Worm (Caenorhabditis elegans) whole organism, young adult: ENCODE measurements around the gene ccar-1.

Source experiments
- B0336.3 ChIP-seq: fragments of 200-800 bp; sonication (Bioruptor generic); IDR thresholded peaks from 2 replicates; pipeline ENCODE4 v1.3.6; 2022; ENCODE audit warnings: missing genetic modification characterization, missing compliant biosample characterization
- D2030.7 ChIP-seq: fragments of 200-800 bp; sonication (Bioruptor generic); IDR thresholded peaks from 2 replicates; pipeline ENCODE4 v1.3.6; 2022; ENCODE audit warnings: missing genetic modification reagents, missing genetic modification characterization, missing compliant biosample characterization
- F10E7.11 ChIP-seq: sonication (generic microtip); optimal IDR thresholded peaks from 2 replicates; lab custom pipeline; 2017; ENCODE audit warnings: mild to moderate bottlenecking, missing genetic modification characterization, moderate library complexity, missing compliant biosample characterization
- F57A8.1 ChIP-seq: fragments of 200-800 bp; sonication (Bioruptor generic); optimal IDR thresholded peaks from 2 replicates; lab custom pipeline; 2018; ENCODE audit warnings: mild to moderate bottlenecking, missing genetic modification characterization, moderate library complexity, missing compliant biosample characterization
- F57C9.4 ChIP-seq: sonication (generic microtip); optimal IDR thresholded peaks from 2 replicates; lab custom pipeline; 2017; ENCODE audit warnings: mild to moderate bottlenecking, missing genetic modification characterization, missing compliant biosample characterization
- T26A5.8 ChIP-seq: sonication (generic microtip); optimal IDR thresholded peaks from 2 replicates; lab custom pipeline; 2016; ENCODE audit warnings: missing genetic modification characterization, missing compliant biosample characterization
- Y53F4B.3 ChIP-seq: fragments of 200-800 bp; sonication (Bioruptor generic); IDR thresholded peaks from 2 replicates; pipeline ENCODE4 v1.3.6; 2022; ENCODE audit warnings: missing genetic modification reagents, missing genetic modification characterization, missing compliant biosample characterization
- Y53G8AR.9 ChIP-seq: fragments of 200-800 bp; sonication (Bioruptor generic); conservative IDR thresholded peaks from 2 replicates; pipeline ENCODE4 v1.3.6; 2022; ENCODE audit warnings: missing genetic modification reagents, missing genetic modification characterization, missing compliant biosample characterization
- ama-1 ChIP-seq, 3 experiments: fragments of 150-350 bp in 1 of 3; sonication (generic microtip) in 2 of 3; optimal IDR thresholded peaks; 2 replicates each; lab custom pipeline; 2014 to 2018; ENCODE audit warnings: missing biosample characterization in 2 of 3, missing genetic modification characterization in 2 of 3, missing genetic modification reagents in 2 of 3
- attf-5 ChIP-seq: fragments of 200-800 bp; sonication (Bioruptor generic); optimal IDR thresholded peaks from 2 replicates; lab custom pipeline; 2018; ENCODE audit warnings: mild to moderate bottlenecking, missing genetic modification characterization, missing compliant biosample characterization
- cebp-1 ChIP-seq, 2 experiments: fragments of 200-800 bp in 1 of 2; sonication (Bioruptor generic) in 1 of 2; sonication (generic microtip) in 1 of 2; IDR thresholded peaks in 1 of 2; optimal IDR thresholded peaks in 1 of 2; 2 replicates each; pipeline versions ENCODE4 v1.3.6 to Lab custom; 2017 to 2022; ENCODE audit warnings: missing compliant biosample characterization in 2 of 2, missing genetic modification characterization in 2 of 2, mild to moderate bottlenecking in 1 of 2, missing genetic modification reagents in 1 of 2, moderate library complexity in 1 of 2
- ceh-100 ChIP-seq: fragments of 200-800 bp; sonication (Bioruptor generic); IDR thresholded peaks from 2 replicates; pipeline ENCODE4 v1.3.6; 2022; ENCODE audit warnings: missing genetic modification reagents, missing genetic modification characterization, missing compliant biosample characterization
- ceh-27 ChIP-seq: fragments of 200-800 bp; sonication (Bioruptor generic); optimal IDR thresholded peaks from 2 replicates; lab custom pipeline; 2018; ENCODE audit warnings: mild to moderate bottlenecking, missing genetic modification characterization, moderate library complexity, missing compliant biosample characterization
- ceh-58 ChIP-seq: fragments of 200-800 bp; sonication (Bioruptor generic); IDR thresholded peaks from 2 replicates; pipeline ENCODE4 v1.3.6; 2022; ENCODE audit warnings: missing genetic modification characterization, missing compliant biosample characterization
- efl-1 ChIP-seq: fragments of 150-350 bp; optimal IDR thresholded peaks from 2 replicates; lab custom pipeline; 2014; ENCODE audit warnings: missing biosample characterization, missing genetic modification reagents, missing genetic modification characterization
- egl-44 ChIP-seq: fragments of 200-800 bp; sonication (Bioruptor generic); IDR thresholded peaks from 2 replicates; pipeline ENCODE4 v1.3.6; 2022; ENCODE audit warnings: missing genetic modification reagents, missing genetic modification characterization, missing compliant biosample characterization
- hlh-26 ChIP-seq: fragments of 200-800 bp; sonication (Bioruptor generic); conservative IDR thresholded peaks from 2 replicates; pipeline ENCODE4 v1.3.6; 2022; ENCODE audit warnings: missing genetic modification reagents, missing genetic modification characterization, missing compliant biosample characterization
- hmg-1.2 ChIP-seq: fragments of 200-800 bp; sonication (Bioruptor generic); IDR thresholded peaks from 2 replicates; pipeline ENCODE4 v1.3.6; 2022; ENCODE audit warnings: missing genetic modification reagents, missing genetic modification characterization, missing compliant biosample characterization
- let-526 ChIP-seq: fragments of 200-800 bp; sonication (Bioruptor generic); IDR thresholded peaks from 2 replicates; pipeline ENCODE4 v1.3.6; 2022; ENCODE audit warnings: missing genetic modification reagents, missing genetic modification characterization, missing compliant biosample characterization
- lin-26 ChIP-seq: fragments of 200-800 bp; sonication (Bioruptor generic); IDR thresholded peaks from 2 replicates; pipeline ENCODE4 v1.3.6; 2022; ENCODE audit warnings: missing genetic modification reagents, missing genetic modification characterization, missing compliant biosample characterization
- lin-40 ChIP-seq: sonication (generic microtip); optimal IDR thresholded peaks from 2 replicates; lab custom pipeline; 2016; ENCODE audit warnings: missing genetic modification characterization, mild to moderate bottlenecking, missing compliant biosample characterization, missing genotype, missing genetic modification reagents
- madf-6 ChIP-seq: fragments of 200-800 bp; sonication (Bioruptor generic); IDR thresholded peaks from 2 replicates; pipeline ENCODE4 v1.3.6; 2022; ENCODE audit warnings: missing genetic modification reagents, missing genetic modification characterization, missing compliant biosample characterization
- mcd-1 ChIP-seq: fragments of 200-800 bp; sonication (Bioruptor generic); IDR thresholded peaks from 2 replicates; pipeline ENCODE4 v1.3.6; 2022; ENCODE audit warnings: missing genetic modification reagents, missing genetic modification characterization, missing compliant biosample characterization
- nhr-120 ChIP-seq: fragments of 200-800 bp; sonication (Bioruptor generic); IDR thresholded peaks from 2 replicates; pipeline ENCODE4 v1.3.6; 2022; ENCODE audit warnings: missing genetic modification characterization, missing compliant biosample characterization
- nhr-179 ChIP-seq: sonication (generic microtip); optimal IDR thresholded peaks from 2 replicates; lab custom pipeline; 2016; ENCODE audit warnings: mild to moderate bottlenecking, missing genetic modification characterization, missing compliant biosample characterization
- nhr-80 ChIP-seq: sonication (generic microtip); optimal IDR thresholded peaks from 2 replicates; lab custom pipeline; 2016; ENCODE audit warnings: missing genetic modification characterization, missing compliant biosample characterization
- pbrm-1 ChIP-seq: fragments of 200-800 bp; sonication (Bioruptor generic); IDR thresholded peaks from 2 replicates; pipeline ENCODE4 v1.3.6; 2022; ENCODE audit warnings: missing genetic modification reagents, missing genetic modification characterization, missing compliant biosample characterization
- pha-4 ChIP-seq: fragments of 150-350 bp; sonication (generic microtip); optimal IDR thresholded peaks from 2 replicates; lab custom pipeline; 2014; ENCODE audit warnings: missing biosample characterization, missing genetic modification reagents, missing genetic modification characterization
- rcor-1 ChIP-seq: fragments of 200-800 bp; sonication (Bioruptor generic); IDR thresholded peaks from 2 replicates; pipeline ENCODE4 v1.3.6; 2022; ENCODE audit warnings: missing genetic modification reagents, missing genetic modification characterization, missing compliant biosample characterization
- repo-1 ChIP-seq: sonication (generic microtip); optimal IDR thresholded peaks from 2 replicates; lab custom pipeline; 2017; ENCODE audit warnings: mild to moderate bottlenecking, missing genetic modification characterization, missing compliant biosample characterization
- rpc-1 ChIP-seq, 2 experiments: fragments of 150-350 bp in 1 of 2; sonication (generic microtip) in 1 of 2; optimal IDR thresholded peaks; 2 replicates each; lab custom pipeline; 2014 to 2018; ENCODE audit warnings: missing biosample characterization in 1 of 2, missing genetic modification characterization in 1 of 2, missing genetic modification reagents in 1 of 2, missing genotype in 1 of 2
- sea-2 ChIP-seq: fragments of 200-800 bp; sonication (Bioruptor generic); IDR thresholded peaks from 2 replicates; pipeline ENCODE4 v1.3.6; 2022; ENCODE audit warnings: missing genetic modification characterization, missing compliant biosample characterization
- snpc-3.4 ChIP-seq: sonication (generic microtip); optimal IDR thresholded peaks from 2 replicates; lab custom pipeline; 2017; ENCODE audit warnings: missing genetic modification characterization, mild to moderate bottlenecking, missing compliant biosample characterization, antibody characterized with exemption, moderate library complexity, missing genotype, missing genetic modification reagents
- snpc-4 ChIP-seq, 5 experiments: fragments of 150-350 bp in 1 of 5; sonication (generic microtip) in 4 of 5; optimal IDR thresholded peaks; 2 replicates each; lab custom pipeline; 2014 to 2018; ENCODE audit warnings: missing genetic modification characterization in 5 of 5, missing biosample characterization in 3 of 5, antibody characterized with exemption in 2 of 5, mild to moderate bottlenecking in 2 of 5, missing compliant biosample characterization in 2 of 5, missing genotype in 2 of 5, moderate library complexity in 2 of 5, missing genetic modification reagents in 1 of 5
- somi-1 ChIP-seq: fragments of 200-800 bp; sonication (Bioruptor generic); optimal IDR thresholded peaks from 2 replicates; lab custom pipeline; 2018; ENCODE audit warnings: mild to moderate bottlenecking, missing genetic modification characterization, missing compliant biosample characterization
- tlf-1 ChIP-seq: fragments of 200-800 bp; sonication (Bioruptor generic); optimal IDR thresholded peaks from 2 replicates; lab custom pipeline; 2018; ENCODE audit warnings: mild to moderate bottlenecking, missing genetic modification characterization, missing compliant biosample characterization
- unc-130 ChIP-seq: sonication (generic microtip); optimal IDR thresholded peaks from 2 replicates; lab custom pipeline; 2016; ENCODE audit warnings: missing genetic modification reagents, missing genetic modification characterization, missing compliant biosample characterization
- unc-62 ChIP-seq: fragments of 150-350 bp; optimal IDR thresholded peaks from 2 replicates; lab custom pipeline; 2014; ENCODE audit warnings: missing biosample characterization, missing genetic modification reagents, missing genetic modification characterization
- zfh-2 ChIP-seq: fragments of 200-800 bp; sonication (Bioruptor generic); conservative IDR thresholded peaks from 2 replicates; pipeline ENCODE4 v1.3.6; 2022; ENCODE audit warnings: missing genetic modification reagents, missing genetic modification characterization, missing compliant biosample characterization
- ztf-18 ChIP-seq: sonication (generic microtip); optimal IDR thresholded peaks from 2 replicates; lab custom pipeline; 2016; ENCODE audit warnings: missing genotype, mild to moderate bottlenecking, missing genetic modification characterization, missing compliant biosample characterization

Gene ccar-1

DNA sequence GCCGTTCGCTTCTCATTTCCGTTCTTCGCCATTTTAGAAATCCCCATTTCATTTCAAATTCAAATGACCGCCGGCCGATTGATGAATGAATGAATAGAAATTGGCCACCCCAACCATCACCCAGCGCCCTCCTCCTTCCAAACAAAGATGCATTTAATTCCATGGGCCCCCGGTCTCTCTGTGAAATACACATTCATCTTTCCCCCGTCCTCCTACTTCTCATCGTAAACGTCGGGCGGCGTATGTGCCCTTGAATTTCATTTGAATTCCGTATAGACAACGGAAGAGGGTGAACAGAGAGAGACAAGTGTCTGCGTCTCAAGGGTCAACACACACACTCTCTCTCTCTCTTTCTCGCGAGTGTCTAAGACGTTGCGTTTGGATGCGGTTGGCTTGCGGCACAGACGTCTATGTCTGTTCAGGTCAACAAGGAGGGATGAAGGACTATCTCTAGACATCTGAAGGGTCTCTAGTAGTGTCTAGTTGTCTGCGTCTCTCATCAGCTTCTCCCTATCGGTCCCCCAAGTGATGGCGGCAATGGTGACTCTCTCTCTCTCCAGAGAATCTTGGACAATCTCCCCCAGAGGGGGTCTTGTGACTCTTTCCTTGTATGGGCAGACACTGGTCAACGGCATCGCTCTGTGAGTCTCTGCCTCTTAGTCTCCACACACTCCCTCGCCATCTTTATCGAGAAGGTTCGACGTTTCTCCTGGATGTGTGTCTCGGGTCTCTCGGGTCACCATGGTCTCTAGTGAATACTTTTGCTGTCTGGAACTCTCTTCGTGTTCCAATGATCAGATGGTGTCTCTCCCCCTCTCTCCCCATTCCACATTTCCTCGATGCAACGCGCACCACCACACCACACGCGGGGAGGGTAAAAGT lies 38.5 kb upstream of the ccar-1 start (continued):
- TF ChIP-seq rcor-1 (peak; percentile 32; the same call in 1 of the 2 replicates), rpc-1 (optimal IDR thresholded peaks at IDR 0.05; lab: Kevin White, UChicago) (peak; percentile 10), rpc-1 (tag; optimal IDR thresholded peaks at IDR 0.05; lab: Kevin White, UChicago) (no peak), F10E7.11 (tag; lab: Kevin White, UChicago) (no peak), unc-62 (no peak), D2030.7 (GFP tag; lab: Robert Waterston, UW) (no peak), F57A8.1 (GFP tag; lab: Kevin White, UChicago) (no peak), cebp-1 (GFP tag; IDR thresholded peaks at IDR 0.05; lab: Robert Waterston, UW) (no peak), cebp-1 (tag; optimal IDR thresholded peaks at IDR 0.05; lab: Kevin White, UChicago) (peak; percentile 66), sea-2 (GFP tag; lab: Robert Waterston, UW) (peak; percentile 15; the same call in 1 of the 2 replicates), ceh-100 (peak; percentile 28; the same call in 1 of the 2 replicates), mcd-1 (GFP tag; lab: Robert Waterston, UW) (peak; percentile 71), pha-4 (no peak), ama-1 (optimal IDR thresholded peaks at IDR 0.05; lab: Kevin White, UChicago) (no peak), ama-1 (GFP tag; optimal IDR thresholded peaks at IDR 0.05; lab: Kevin White, UChicago) (no peak), repo-1 (tag; lab: Kevin White, UChicago) (no peak), nhr-120 (GFP tag; lab: Robert Waterston, UW) (no peak), T26A5.8 (tag; lab: Kevin White, UChicago) (no peak), somi-1 (GFP tag; lab: Kevin White, UChicago) (peak; percentile 57)

- TF ChIP-seq zfh-2, result peak; percentile 98
- peak; percentile 41 for TF ChIP-seq ztf-18 (tag; lab: Kevin White, UChicago)
- peak; percentile 96 for TF ChIP-seq hmg-1.2 (GFP tag; lab: Robert Waterston, UW)
- no peak for TF ChIP-seq egl-44 (GFP tag; lab: Robert Waterston, UW)
- peak; percentile 43 for TF ChIP-seq attf-5
- TF ChIP-seq snpc-4 (GFP tag; optimal IDR thresholded peaks at IDR 0.05; lab: Kevin White, UChicago), result no peak
- peak in 2 of 4 experiments; percentile 14 to 31 for TF ChIP-seq snpc-4 (tag; optimal IDR thresholded peaks at IDR 0.05; lab: Kevin White, UChicago)
- TF ChIP-seq nhr-80 (tag; lab: Kevin White, UChicago), result peak; percentile 70
- TF ChIP-seq lin-40 (tag; lab: Kevin White, UChicago), result peak; percentile 51
- 0 out of 2 replicates have a peak, but pooled peaks have one; percentile 1 for TF ChIP-seq mcd-1 (GFP tag; lab: Robert Waterston, UW)
- TF ChIP-seq snpc-3.4 (tag; lab: Kevin White, UChicago), result no peak
Measured at ce11 chrIV:14033502-14033751, 37.9 kb upstream of the ccar-1 start.

- 0 out of 2 replicates have a peak, but pooled peaks have one; percentile 35 for TF ChIP-seq hlh-26 (GFP tag; lab: Robert Waterston, UW)
- peak; percentile 72 for TF ChIP-seq Y53G8AR.9 (GFP tag; lab: Robert Waterston, UW)
- TF ChIP-seq rpc-1 (optimal IDR thresholded peaks at IDR 0.05; lab: Kevin White, UChicago), result no peak
- TF ChIP-seq rpc-1 (tag; optimal IDR thresholded peaks at IDR 0.05; lab: Kevin White, UChicago), result no peak
- peak; percentile 34 for TF ChIP-seq nhr-179 (tag; lab: Kevin White, UChicago)
- TF ChIP-seq Y53F4B.3, result no peak
- peak; percentile 65 for TF ChIP-seq B0336.3
- peak; percentile 45; the same call in 1 of the 2 replicates for TF ChIP-seq pbrm-1 (GFP tag; lab: Robert Waterston, UW)
- TF ChIP-seq lin-26 (GFP tag; lab: Robert Waterston, UW), result peak; percentile 49; the same call in 1 of the 2 replicates
- no peak; the same call in 1 of the 2 replicates for TF ChIP-seq madf-6
- peak; percentile 69; the same call in 1 of the 2 replicates for TF ChIP-seq let-526
- TF ChIP-seq ama-1 (optimal IDR thresholded peaks at IDR 0.05; lab: Kevin White, UChicago), result peak; percentile 100
- peak in 1 of 2 experiments; percentile 70 for TF ChIP-seq ama-1 (GFP tag; optimal IDR thresholded peaks at IDR 0.05; lab: Kevin White, UChicago)
- TF ChIP-seq lin-40 (tag; lab: Kevin White, UChicago), result peak; percentile 43
- peak; percentile 55 for TF ChIP-seq F57C9.4 (tag; lab: Kevin White, UChicago)
- TF ChIP-seq tlf-1 (GFP tag; lab: Kevin White, UChicago), result peak; percentile 79
- 0 out of 2 replicates have a peak, but pooled peaks have one; percentile 63 for TF ChIP-seq nhr-120 (GFP tag; lab: Robert Waterston, UW)
- no peak for TF ChIP-seq ceh-58 (GFP tag; lab: Robert Waterston, UW)
- no peak for TF ChIP-seq efl-1 (GFP tag; lab: Kevin White, UChicago)
- peak; percentile 44 for TF ChIP-seq ceh-27 (GFP tag; lab: Kevin White, UChicago)
- no peak for TF ChIP-seq unc-130 (GFP tag; lab: Kevin White, UChicago)
Measured at ce11 chrIV:14033752-14034570, 37.4 kb upstream of the ccar-1 start.
